Fruit fly (Drosophila melanogaster) whole organism, embryonic: ENCODE results near the gene CG46318.

Source experiments
- BtbVII ChIP-seq: fragments of 200-800 bp; sonication (Bioruptor generic); optimal IDR thresholded peaks from 3 replicates; lab custom pipeline; 2017; ENCODE audit warnings: missing biosample characterization, mild to moderate bottlenecking, missing genetic modification characterization
- CG10462 ChIP-seq: fragments of 200-800 bp; sonication (Bioruptor generic); optimal IDR thresholded peaks from 2 replicates; lab custom pipeline; 2016; ENCODE audit warnings: missing biosample characterization, missing genetic modification characterization
- CG12071 ChIP-seq: fragments of 200-800 bp; sonication (Bioruptor generic); optimal IDR thresholded peaks from 3 replicates; lab custom pipeline; 2018; ENCODE audit warnings: missing biosample characterization, mild to moderate bottlenecking, missing genetic modification characterization
- CG12391 ChIP-seq: fragments of 200-800 bp; sonication (Bioruptor generic); optimal IDR thresholded peaks from 3 replicates; lab custom pipeline; 2018; ENCODE audit warnings: missing biosample characterization, mild to moderate bottlenecking, missing genetic modification characterization, moderate library complexity
- CG13296 ChIP-seq: fragments of 200-800 bp; sonication (Bioruptor generic); optimal IDR thresholded peaks from 3 replicates; lab custom pipeline; 2018; ENCODE audit warnings: missing biosample characterization, mild to moderate bottlenecking, missing genetic modification characterization
- CG15011 ChIP-seq: fragments of 200-800 bp; sonication (Bioruptor generic); optimal IDR thresholded peaks from 3 replicates; lab custom pipeline; 2018; ENCODE audit warnings: missing biosample characterization, mild to moderate bottlenecking, missing genetic modification characterization
- CG1529 ChIP-seq: fragments of 200-800 bp; sonication (Bioruptor generic); optimal IDR thresholded peaks from 3 replicates; lab custom pipeline; 2018; ENCODE audit warnings: missing biosample characterization, missing genetic modification characterization
- CG1602 ChIP-seq: fragments of 200-800 bp; sonication (Bioruptor generic); optimal IDR thresholded peaks from 3 replicates; lab custom pipeline; 2016; ENCODE audit warnings: missing biosample characterization, missing genetic modification characterization
- CG16813 ChIP-seq: fragments of 200-800 bp; sonication (Bioruptor generic); IDR thresholded peaks from 3 replicates; pipeline ENCODE4 v1.3.6; 2022; ENCODE audit warnings: missing biosample characterization, missing genetic modification characterization; ENCODE audit not compliant: partially characterized antibody
- CG2875 ChIP-seq: fragments of 200-800 bp; sonication (Bioruptor generic); optimal IDR thresholded peaks from 2 replicates; lab custom pipeline; 2017; ENCODE audit warnings: missing biosample characterization, mild to moderate bottlenecking, missing genetic modification characterization, missing genetic modification reagents
- CG2889 ChIP-seq: fragments of 200-800 bp; sonication (Bioruptor generic); IDR thresholded peaks from 3 replicates; pipeline ENCODE4 v1.3.6; 2022; ENCODE audit warnings: missing biosample characterization, missing genetic modification characterization
- CG3163 ChIP-seq: fragments of 200-800 bp; sonication (Bioruptor generic); optimal IDR thresholded peaks from 3 replicates; lab custom pipeline; 2016; ENCODE audit warnings: missing biosample characterization, missing genetic modification characterization
- CG34422 ChIP-seq: fragments of 200-800 bp; sonication (Bioruptor generic); IDR thresholded peaks from 3 replicates; pipeline ENCODE4 v1.3.6; 2022; ENCODE audit warnings: missing biosample characterization, missing genetic modification characterization
- CG3847 ChIP-seq: fragments of 200-800 bp; sonication (Bioruptor generic); IDR thresholded peaks from 2 replicates; pipeline ENCODE4 v1.3.6; 2022; ENCODE audit warnings: missing biosample characterization, missing genetic modification characterization
- CG4424 ChIP-seq: fragments of 200-800 bp; sonication (Bioruptor generic); optimal IDR thresholded peaks from 3 replicates; lab custom pipeline; 2016; ENCODE audit warnings: missing biosample characterization, missing genetic modification characterization
- CG6272 ChIP-seq: fragments of 200-800 bp; sonication (Bioruptor generic); IDR thresholded peaks from 2 replicates; pipeline ENCODE4 v1.3.6; 2022; ENCODE audit warnings: missing biosample characterization, missing genetic modification characterization
- CG6689 ChIP-seq: fragments of 200-800 bp; sonication (Bioruptor generic); IDR thresholded peaks from 2 replicates; pipeline ENCODE4 v1.3.6; 2022; ENCODE audit warnings: missing biosample characterization, missing genetic modification characterization
- CG7839 ChIP-seq: fragments of 200-800 bp; sonication (Bioruptor generic); optimal IDR thresholded peaks from 3 replicates; lab custom pipeline; 2018; ENCODE audit warnings: missing biosample characterization, mild to moderate bottlenecking, missing genetic modification characterization, moderate library complexity
- CG9609 ChIP-seq: fragments of 200-800 bp; sonication (Bioruptor generic); optimal IDR thresholded peaks from 3 replicates; lab custom pipeline; 2016; ENCODE audit warnings: missing biosample characterization, missing genetic modification characterization
- CHES-1-like ChIP-seq: fragments of 200-800 bp; sonication (Bioruptor generic); optimal IDR thresholded peaks from 2 replicates; lab custom pipeline; 2016; ENCODE audit warnings: missing biosample characterization, missing genetic modification characterization
- Dbx ChIP-seq: fragments of 200-800 bp; sonication (Bioruptor generic); IDR thresholded peaks from 3 replicates; pipeline ENCODE4 v1.3.6; 2022; ENCODE audit warnings: missing biosample characterization, missing genetic modification characterization
- Dip2 ChIP-seq: fragments of 200-800 bp; sonication (Bioruptor generic); IDR thresholded peaks from 2 replicates; pipeline ENCODE4 v1.3.6; 2022; ENCODE audit warnings: missing biosample characterization, missing genetic modification characterization
- Dp ChIP-seq: fragments of 200-800 bp; sonication (Bioruptor generic); optimal IDR thresholded peaks from 2 replicates; lab custom pipeline; 2018; ENCODE audit warnings: missing biosample characterization, mild to moderate bottlenecking, missing genetic modification characterization, moderate library complexity
- GATAe ChIP-seq: fragments of 200-800 bp; sonication (Bioruptor generic); conservative IDR thresholded peaks from 2 replicates; pipeline ENCODE4 v1.3.6; 2022; ENCODE audit warnings: missing biosample characterization, missing genetic modification characterization
- H15 ChIP-seq: fragments of 200-800 bp; sonication (Bioruptor generic); IDR thresholded peaks from 3 replicates; pipeline ENCODE4 v1.3.6; 2022; ENCODE audit warnings: missing biosample characterization, missing genetic modification characterization
- HLH3B ChIP-seq: fragments of 200-800 bp; sonication (Bioruptor generic); IDR thresholded peaks from 2 replicates; pipeline ENCODE4 v1.3.6; 2022; ENCODE audit warnings: missing biosample characterization, missing genetic modification characterization
- Hand ChIP-seq: fragments of 200-800 bp; sonication (Bioruptor generic); optimal IDR thresholded peaks from 2 replicates; lab custom pipeline; 2017; ENCODE audit warnings: mild to moderate bottlenecking, missing biosample characterization, missing genetic modification reagents, missing genetic modification characterization
- Poxn ChIP-seq: fragments of 200-800 bp; sonication (Bioruptor generic); IDR thresholded peaks from 2 replicates; pipeline ENCODE4 v1.3.6; 2022; ENCODE audit warnings: missing biosample characterization, missing genetic modification characterization
- Ravus ChIP-seq: fragments of 200-800 bp; sonication (Bioruptor generic); IDR thresholded peaks from 2 replicates; pipeline ENCODE4 v1.3.6; 2022; ENCODE audit warnings: missing biosample characterization, missing genetic modification characterization
- Sry-δ ChIP-seq: fragments of 200-800 bp; sonication (Bioruptor generic); optimal IDR thresholded peaks from 2 replicates; lab custom pipeline; 2016; ENCODE audit warnings: missing biosample characterization, missing genetic modification characterization
- Trl ChIP-seq, 3 experiments: fragments of >200 bp in 2 of 3; fragments of 200-800 bp in 1 of 3; sonication (Bioruptor generic) in 1 of 3; optimal IDR thresholded peaks; 2 replicates in 1 of 3; 3 replicates in 2 of 3; lab custom pipeline; 2016 to 2017; ENCODE audit warnings: missing biosample characterization in 1 of 3, missing genetic modification characterization in 1 of 3
- Xrp1 ChIP-seq: fragments of 200-800 bp; sonication (Bioruptor generic); IDR thresholded peaks from 2 replicates; pipeline ENCODE4 v1.3.6; 2022; ENCODE audit warnings: missing biosample characterization, missing genetic modification characterization
- ab ChIP-seq: fragments of 200-800 bp; sonication (Bioruptor generic); optimal IDR thresholded peaks from 2 replicates; lab custom pipeline; 2016; ENCODE audit warnings: missing biosample characterization, missing genetic modification characterization
- cas ChIP-seq: fragments of 200-800 bp; sonication (Bioruptor generic); IDR thresholded peaks from 2 replicates; pipeline ENCODE4 v1.3.6; 2022; ENCODE audit warnings: missing biosample characterization, missing genetic modification characterization
- corto ChIP-seq: fragments of 200-800 bp; sonication (Bioruptor generic); optimal IDR thresholded peaks from 2 replicates; lab custom pipeline; 2016; ENCODE audit warnings: missing biosample characterization, mild to moderate bottlenecking, missing genetic modification characterization, moderate library complexity
- croc ChIP-seq: fragments of 200-800 bp; sonication (Bioruptor generic); conservative IDR thresholded peaks from 3 replicates; pipeline ENCODE4 v1.3.6; 2022; ENCODE audit warnings: missing biosample characterization, missing genetic modification characterization
- dpn ChIP-seq, 2 experiments: fragments of 200-800 bp; sonication (Bioruptor generic); optimal IDR thresholded peaks; 3 replicates each; lab custom pipeline; 2016; ENCODE audit warnings: missing biosample characterization in 2 of 2, missing genetic modification characterization in 2 of 2
- fd64A ChIP-seq: fragments of 200-800 bp; sonication (Bioruptor generic); optimal IDR thresholded peaks from 3 replicates; lab custom pipeline; 2018; ENCODE audit warnings: missing biosample characterization, mild to moderate bottlenecking, missing genetic modification characterization
- gsb ChIP-seq: fragments of 200-800 bp; sonication (Bioruptor generic); IDR thresholded peaks from 2 replicates; pipeline ENCODE4 v1.3.6; 2022; ENCODE audit warnings: missing biosample characterization, missing genetic modification characterization
- hb ChIP-seq: fragments of 200-800 bp; sonication (Bioruptor generic); IDR thresholded peaks from 3 replicates; pipeline ENCODE4 v1.3.6; 2022; ENCODE audit warnings: missing biosample characterization, missing genetic modification characterization; ENCODE audit not compliant: partially characterized antibody
- kay ChIP-seq: fragments of 200-800 bp; sonication (Bioruptor generic); optimal IDR thresholded peaks from 2 replicates; lab custom pipeline; 2016; ENCODE audit warnings: missing biosample characterization, missing genetic modification characterization
- lab ChIP-seq: fragments of 200-800 bp; sonication (Bioruptor generic); optimal IDR thresholded peaks from 3 replicates; lab custom pipeline; 2017; ENCODE audit warnings: missing biosample characterization, missing genetic modification characterization, mild to moderate bottlenecking, moderate library complexity, missing genetic modification reagents
- lov ChIP-seq, 2 experiments: fragments of 200-800 bp in 1 of 2; fragments of >200 bp in 1 of 2; sonication (Bioruptor generic) in 1 of 2; IDR thresholded peaks in 1 of 2; optimal IDR thresholded peaks in 1 of 2; 2 replicates in 1 of 2; 3 replicates in 1 of 2; pipeline versions ENCODE4 v1.3.6 to Lab custom; 2017 to 2022; ENCODE audit warnings: missing biosample characterization in 1 of 2, missing genetic modification characterization in 1 of 2
- pita ChIP-seq: fragments of 200-800 bp; sonication (Bioruptor generic); optimal IDR thresholded peaks from 2 replicates; lab custom pipeline; 2017; ENCODE audit warnings: missing biosample characterization, mild to moderate bottlenecking, missing genetic modification characterization
- pros ChIP-seq: fragments of 200-800 bp; sonication (Bioruptor generic); optimal IDR thresholded peaks from 3 replicates; lab custom pipeline; 2019; ENCODE audit warnings: missing biosample characterization, mild to moderate bottlenecking, missing genetic modification characterization, moderate library complexity
- psq ChIP-seq: fragments of 200-800 bp; sonication (Bioruptor generic); optimal IDR thresholded peaks from 2 replicates; lab custom pipeline; 2017; ENCODE audit warnings: missing biosample characterization, missing genetic modification characterization
- schlank ChIP-seq: fragments of 200-800 bp; sonication (Bioruptor generic); optimal IDR thresholded peaks from 2 replicates; lab custom pipeline; 2018; ENCODE audit warnings: missing biosample characterization, mild to moderate bottlenecking, missing genetic modification characterization
- shn ChIP-seq: fragments of 200-800 bp; sonication (Bioruptor generic); optimal IDR thresholded peaks from 3 replicates; lab custom pipeline; 2016; ENCODE audit warnings: missing biosample characterization, missing genetic modification characterization
- ssp ChIP-seq: fragments of 200-800 bp; sonication (Bioruptor generic); IDR thresholded peaks from 2 replicates; pipeline ENCODE4 v1.3.6; 2022; ENCODE audit warnings: missing biosample characterization, missing genetic modification characterization
- tx ChIP-seq: fragments of 200-800 bp; sonication (Bioruptor generic); optimal IDR thresholded peaks from 2 replicates; lab custom pipeline; 2016; ENCODE audit warnings: missing biosample characterization, missing genetic modification characterization
- vfl ChIP-seq: fragments of 200-800 bp; sonication (Bioruptor generic); optimal IDR thresholded peaks from 2 replicates; lab custom pipeline; 2016; ENCODE audit warnings: missing biosample characterization, missing genetic modification characterization
- wor ChIP-seq: fragments of 200-800 bp; sonication (Bioruptor generic); IDR thresholded peaks from 2 replicates; pipeline ENCODE4 v1.3.6; 2022; ENCODE audit warnings: missing biosample characterization, missing genetic modification characterization

The CG46318 gene

dm6 chr3R:18677500-18677940 is 2.9 kb upstream of the CG46318 start, which contains the start of the genes dind and CG7706 (continued):
- TF ChIP-seq ab (GFP tag; lab: Kevin White, UChicago) (no peak), pita (GFP tag; lab: Kevin White, UChicago) (no peak), CG16813 (GFP tag; lab: Robert Waterston, UW) (no peak), CG12071 (GFP tag; lab: Kevin White, UChicago) (no peak), Xrp1 (no peak), croc (no peak), lab (GFP tag; lab: Kevin White, UChicago) (no peak), Trl (optimal IDR thresholded peaks at IDR 0.05; lab: Kevin White, UChicago) (no peak), Trl (GFP tag; optimal IDR thresholded peaks at IDR 0.05; lab: Kevin White, UChicago) (no peak), vfl (no peak), GATAe (GFP tag; lab: Robert Waterston, UW) (no peak), CG1529 (GFP tag; lab: Kevin White, UChicago) (no peak), corto (GFP tag; lab: Kevin White, UChicago) (no peak), HLH3B (no peak), CG6272 (GFP tag; lab: Robert Waterston, UW) (no peak), hb (GFP tag; lab: Robert Waterston, UW) (no peak), CG15011 (no peak), pros (GFP tag; lab: Kevin White, UChicago) (no peak), fd64A (GFP tag; lab: Kevin White, UChicago) (no peak), gsb (no peak), ssp (peak; percentile 86), cas (GFP tag; lab: Robert Waterston, UW) (no peak), Dp (GFP tag; lab: Kevin White, UChicago) (peak; percentile 40), CG6689 (GFP tag; lab: Robert Waterston, UW) (peak; percentile 45; the same call in 1 of the 2 replicates), CG2875 (GFP tag; lab: Kevin White, UChicago) (no peak), kay (GFP tag; lab: Kevin White, UChicago) (no peak), CG3847 (GFP tag; lab: Robert Waterston, UW) (peak; percentile 38; the same call in 1 of the 2 replicates), Dip2 (GFP tag; lab: Robert Waterston, UW) (no peak), CG3163 (GFP tag; lab: Kevin White, UChicago) (no peak), dpn (GFP tag; optimal IDR thresholded peaks at IDR 0.05; lab: Kevin White, UChicago) (no peak), CG2889 (no peak), CG12391 (tag; lab: Kevin White, UChicago) (peak; percentile 58), CG7839 (no peak), CG1602 (GFP tag; lab: Kevin White, UChicago) (no peak), CG13296 (GFP tag; lab: Kevin White, UChicago) (no peak), CG4424 (GFP tag; lab: Kevin White, UChicago) (no peak), tx (GFP tag; lab: Kevin White, UChicago) (no peak), CG34422 (no peak), Dbx (GFP tag; lab: Robert Waterston, UW) (no peak), CG10462 (GFP tag; lab: Kevin White, UChicago) (no peak), H15 (GFP tag; lab: Robert Waterston, UW) (no peak), shn (GFP tag; lab: Kevin White, UChicago) (no peak), wor (no peak), Poxn (no peak), Sry-δ (GFP tag; lab: Kevin White, UChicago) (no peak), BtbVII (GFP tag; lab: Kevin White, UChicago) (no peak), CHES-1-like (GFP tag; lab: Kevin White, UChicago) (no peak), lov (optimal IDR thresholded peaks at IDR 0.05; lab: Kevin White, UChicago) (no peak), lov (GFP tag; IDR thresholded peaks at IDR 0.05; lab: Robert Waterston, UW) (no peak), Hand (GFP tag; lab: Kevin White, UChicago) (no peak), Ravus (GFP tag; lab: Robert Waterston, UW) (no peak), schlank (tag; lab: Kevin White, UChicago) (no peak), psq (GFP tag; lab: Kevin White, UChicago) (no peak), CG9609 (GFP tag; lab: Kevin White, UChicago) (no peak)
